Worm (Caenorhabditis elegans): ENCODE data around the gene chmp-7.
A peak's percentile ranks its signal among the peaks of the same experiment; 100 is the strongest.

Gene chmp-7

ce11 chrII:9099017-9099416, 44.2 kb downstream of the chmp-7 start, which contains the start of gene T24H10.1 (continued):
- TF ChIP-seq die-1 (tag; optimal IDR thresholded peaks at IDR 0.05) (no peak), mxl-1 (tag; optimal IDR thresholded peaks at IDR 0.05) (no peak), nfya-1 (tag; optimal IDR thresholded peaks at IDR 0.05; ENCODE audit: borderline replicate concordance, insufficient read depth) (no peak), mcd-1 (GFP tag; IDR thresholded peaks at IDR 0.05) (peak; percentile 84), let-526 (GFP tag; IDR thresholded peaks at IDR 0.05) (no peak), hlh-12 (tag; optimal IDR thresholded peaks at IDR 0.05) (no peak), ZK185.1 (tag; optimal IDR thresholded peaks at IDR 0.05; ENCODE audit: poor library complexity, severe bottlenecking) (peak; percentile 68), dox-1 (GFP tag; IDR thresholded peaks at IDR 0.05) (peak; percentile 78), sea-2 (GFP tag; IDR thresholded peaks at IDR 0.05) (no peak), ceh-79 (tag; optimal IDR thresholded peaks at IDR 0.05) (no peak), ekl-4 (GFP tag; IDR thresholded peaks at IDR 0.05) (peak; percentile 80), D2030.7 (GFP tag; IDR thresholded peaks at IDR 0.05) (peak; percentile 61), ztf-18 (tag; optimal IDR thresholded peaks at IDR 0.05) (peak; percentile 97), pbrm-1 (GFP tag; IDR thresholded peaks at IDR 0.05) (peak; percentile 73), Y53F4B.3 (GFP tag; IDR thresholded peaks at IDR 0.05) (no peak), ztf-25 (GFP tag; IDR thresholded peaks at IDR 0.05) (no peak), F39B2.1 (GFP tag; IDR thresholded peaks at IDR 0.05) (no peak), F57C9.4 (tag; optimal IDR thresholded peaks at IDR 0.05) (no peak), F33H1.4 (GFP tag; IDR thresholded peaks at IDR 0.05) (peak; percentile 68), chd-7 (tag; optimal IDR thresholded peaks at IDR 0.05) (no peak), zim-3 (tag; optimal IDR thresholded peaks at IDR 0.05) (no peak), ceh-27 (GFP tag; optimal IDR thresholded peaks at IDR 0.05) (peak; percentile 17), B0019.2 (GFP tag; conservative IDR thresholded peaks at IDR 0.05) (no peak), nhr-90 (tag; optimal IDR thresholded peaks at IDR 0.05) (no peak), F37B4.10 (GFP tag; IDR thresholded peaks at IDR 0.05) (no peak), mes-4 (tag; optimal IDR thresholded peaks at IDR 0.05) (no peak), ccch-3 (GFP tag; optimal IDR thresholded peaks at IDR 0.05) (no peak), hsf-1 (GFP tag; IDR thresholded peaks at IDR 0.05) (no peak), ceh-58 (GFP tag; IDR thresholded peaks at IDR 0.05) (no peak), madf-6 (GFP tag; IDR thresholded peaks at IDR 0.05) (peak; percentile 69), dpff-1 (tag; optimal IDR thresholded peaks at IDR 0.05) (no peak), unc-62 (GFP tag; optimal IDR thresholded peaks at IDR 0.05) (no peak), egrh-3 (GFP tag; IDR thresholded peaks at IDR 0.05) (no peak), rcor-1 (GFP tag; IDR thresholded peaks at IDR 0.05) (peak; percentile 21; the same call in 1 of the 2 replicates)

DNA sequence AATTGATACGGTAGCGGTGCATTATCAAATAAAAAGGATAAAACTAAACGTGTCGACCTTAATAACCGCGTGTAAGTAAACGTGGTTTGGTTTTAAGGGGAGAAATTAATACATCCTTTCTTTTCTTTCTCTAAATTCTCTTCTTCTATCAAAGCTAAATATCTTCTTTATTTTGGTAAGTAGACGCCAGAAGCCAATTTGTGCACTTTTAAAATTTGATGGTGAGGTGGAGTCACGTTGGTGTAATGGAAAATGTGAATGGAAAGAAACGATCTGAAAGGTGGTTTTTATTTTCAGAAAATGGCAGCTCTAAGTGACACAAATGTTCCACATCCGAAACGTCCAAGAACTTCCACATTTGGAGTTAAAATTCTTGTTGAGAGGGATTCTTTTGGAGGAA, 46.0 kb downstream of the chmp-7 start, which contains the start of gene T24H10.5:
Gene T24H10.5 (plus strand): TSS at position 301 of the 400 bp plus-strand sequence.
- no peak for TF ChIP-seq chd-7 (tag; optimal IDR thresholded peaks at IDR 0.05)
- peak; percentile 34; the same call in 1 of the 2 replicates for TF ChIP-seq madf-6 (GFP tag; IDR thresholded peaks at IDR 0.05)

DNA sequence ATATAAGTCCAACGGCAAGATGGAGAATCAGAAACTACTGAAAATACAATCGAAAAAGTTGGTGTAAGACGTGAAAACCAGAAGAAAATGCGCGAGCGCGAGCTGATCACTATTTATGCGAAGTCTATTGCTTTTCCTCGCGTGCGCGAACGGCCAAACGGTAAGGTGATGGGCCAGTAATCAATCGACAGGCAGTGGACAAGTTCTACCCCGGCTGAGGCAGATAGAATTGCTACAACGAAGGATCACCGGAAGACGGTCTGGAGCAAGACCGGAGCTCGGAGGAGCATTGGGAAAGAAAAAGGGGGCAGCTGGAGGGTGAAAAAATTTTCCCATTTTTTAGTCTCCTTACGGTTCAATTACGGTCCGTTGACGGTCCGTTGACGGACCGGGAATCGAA, 47.9 kb downstream of the chmp-7 start:
- TF ChIP-seq ekl-4 (GFP tag; IDR thresholded peaks at IDR 0.05) (peak; percentile 73), pbrm-1 (GFP tag; IDR thresholded peaks at IDR 0.05) (peak; percentile 58), ceh-100 (GFP tag; IDR thresholded peaks at IDR 0.05) (peak; percentile 53; the same call in 1 of the 2 replicates), egl-18 (GFP tag; IDR thresholded peaks at IDR 0.05) (peak; percentile 87), madf-8 (GFP tag; conservative IDR thresholded peaks at IDR 0.05) (peak; percentile 37; the same call in 1 of the 2 replicates), madf-6 (GFP tag; IDR thresholded peaks at IDR 0.05) (peak; percentile 78), C17E4.6 (GFP tag; IDR thresholded peaks at IDR 0.05) (peak; percentile 71; the same call in 1 of the 2 replicates), ceh-91 (GFP tag; IDR thresholded peaks at IDR 0.05) (peak; percentile 50; the same call in 1 of the 2 replicates), sea-2 (GFP tag; IDR thresholded peaks at IDR 0.05) (0 out of 2 replicates have a peak, but pooled peaks have one; percentile 54), let-526 (GFP tag; IDR thresholded peaks at IDR 0.05) (0 out of 2 replicates have a peak, but pooled peaks have one; percentile 42), attf-6 (GFP tag; IDR thresholded peaks at IDR 0.05) (peak; percentile 57; the same call in 1 of the 2 replicates), Y53G8AR.9 (GFP tag; conservative IDR thresholded peaks at IDR 0.05) (peak; percentile 70; the same call in 1 of the 2 replicates), Y95B8A.8 (GFP tag; IDR thresholded peaks at IDR 0.05) (peak; percentile 78; the same call in 1 of the 2 replicates), bed-1 (GFP tag; IDR thresholded peaks at IDR 0.05) (0 out of 2 replicates have a peak, but pooled peaks have one; percentile 52), hmg-20 (GFP tag; IDR thresholded peaks at IDR 0.05) (peak; percentile 69), aptf-3 (GFP tag; IDR thresholded peaks at IDR 0.05) (peak; percentile 92; the same call in 1 of the 2 replicates), mcd-1 (GFP tag; IDR thresholded peaks at IDR 0.05) (peak; percentile 67), ceh-58 (GFP tag; IDR thresholded peaks at IDR 0.05) (peak; percentile 93; the same call in 1 of the 2 replicates), tbp1 (GFP tag; optimal IDR thresholded peaks at IDR 0.05) (peak; percentile 75)
